Worm (Caenorhabditis elegans): ENCODE results near the gene dmd-8.

Gene dmd-8

ce11 chrV:349054-349453, 12.8 kb upstream of the dmd-8 start, which contains the start of gene atg-9 (continued):
- TF ChIP-seq snpc-1.2 (GFP tag; IDR thresholded peaks at IDR 0.05) (no peak), saeg-2 (GFP tag; IDR thresholded peaks at IDR 0.05) (no peak), nhr-111 (GFP tag; optimal IDR thresholded peaks at IDR 0.05) (no peak), Y75B8A.6 (GFP tag; IDR thresholded peaks at IDR 0.05) (peak; percentile 68; the same call in 1 of the 2 replicates), dmd-9 (GFP tag; IDR thresholded peaks at IDR 0.05) (0 out of 2 replicates have a peak, but pooled peaks have one; percentile 29), F49E8.2 (tag; optimal IDR thresholded peaks at IDR 0.05; ENCODE audit: borderline replicate concordance) (no peak), nhr-6 (tag; optimal IDR thresholded peaks at IDR 0.05) (peak; percentile 59), tag-97 (GFP tag; IDR thresholded peaks at IDR 0.05) (no peak), T26A8.4 (GFP tag; IDR thresholded peaks at IDR 0.05) (peak; percentile 46; the same call in 1 of the 2 replicates), hif-1 (tag; optimal IDR thresholded peaks at IDR 0.05) (peak in 1 of 2 experiments; percentile 59), fkh-10 (GFP tag; optimal IDR thresholded peaks at IDR 0.05) (no peak), hmg-1.1 (GFP tag; IDR thresholded peaks at IDR 0.05) (peak; percentile 77), ces-1 (GFP tag; optimal IDR thresholded peaks at IDR 0.05) (no peak), zfp-2 (tag; optimal IDR thresholded peaks at IDR 0.05) (no peak), T20F7.1 (GFP tag; optimal IDR thresholded peaks at IDR 0.05) (no peak), mep-1 (tag; optimal IDR thresholded peaks at IDR 0.05) (peak; percentile 84), F26F4.8 (GFP tag; conservative IDR thresholded peaks at IDR 0.05) (no peak), fos-1 (tag; optimal IDR thresholded peaks at IDR 0.05) (no peak), mes-2 (tag; optimal IDR thresholded peaks at IDR 0.05; ENCODE audit: poor library complexity, severe bottlenecking) (peak; percentile 80), dmd-6 (GFP tag; IDR thresholded peaks at IDR 0.05) (peak; percentile 61), lin-38 (GFP tag; IDR thresholded peaks at IDR 0.05) (peak; percentile 97), ama-1 (optimal IDR thresholded peaks at IDR 0.05) (peak; percentile 51), lir-3 (tag; optimal IDR thresholded peaks at IDR 0.05) (no peak), D1046.2 (GFP tag; IDR thresholded peaks at IDR 0.05) (no peak), ceh-44 (GFP tag; IDR thresholded peaks at IDR 0.05) (no peak), nhr-25 (tag; optimal IDR thresholded peaks at IDR 0.05; ENCODE audit: borderline replicate concordance, insufficient read depth) (peak; percentile 53), F10B5.3 (tag; optimal IDR thresholded peaks at IDR 0.05) (no peak), zip-11 (GFP tag; IDR thresholded peaks at IDR 0.05) (no peak), zag-1 (tag; optimal IDR thresholded peaks at IDR 0.05) (no peak), lsy-2 (tag; optimal IDR thresholded peaks at IDR 0.05) (peak in 1 of 2 experiments; percentile 74), lin-15B (tag; optimal IDR thresholded peaks at IDR 0.05) (no peak), mxl-2 (GFP tag; conservative IDR thresholded peaks at IDR 0.05) (peak; percentile 58; the same call in 1 of the 2 replicates), madf-9 (GFP tag; conservative IDR thresholded peaks at IDR 0.05) (peak; percentile 45; the same call in 1 of the 2 replicates), mxl-3 (GFP tag; optimal IDR thresholded peaks at IDR 0.05) (peak; percentile 83), nhr-77 (tag; optimal IDR thresholded peaks at IDR 0.05) (peak; percentile 84)

ce11 chrV:347561-348345, 11.5 kb upstream of the dmd-8 start:
- TF ChIP-seq hlh-11 (tag; optimal IDR thresholded peaks at IDR 0.05) (peak; percentile 70), dmd-6 (GFP tag; IDR thresholded peaks at IDR 0.05) (peak; percentile 17; the same call in 1 of the 2 replicates), ztf-7 (tag; optimal IDR thresholded peaks at IDR 0.05) (no peak), hlh-30 (tag; optimal IDR thresholded peaks at IDR 0.05; ENCODE audit: insufficient read depth) (peak; percentile 5)

Data from whole organism, L4 larva.